Fruit fly (Drosophila melanogaster): ENCODE data around the gene lft.
A peak's percentile ranks its signal among the peaks of the same experiment; 100 is the strongest.

lft gene

dm6 chr2L:10334854-10335277 lies 29.4 kb upstream of the lft start (continued):
- TF ChIP-seq CG13424 (tag; optimal IDR thresholded peaks at IDR 0.05), result peak; percentile 56
- TF ChIP-seq Dip3 (GFP tag; optimal IDR thresholded peaks at IDR 0.05), result no peak
- TF ChIP-seq pum (GFP tag; optimal IDR thresholded peaks at IDR 0.05), result no peak
- TF ChIP-seq Ssrp (tag; optimal IDR thresholded peaks at IDR 0.05), result no peak
- peak; percentile 36 for TF ChIP-seq CG4424 (GFP tag; optimal IDR thresholded peaks at IDR 0.05)
- TF ChIP-seq Dad (GFP tag; optimal IDR thresholded peaks at IDR 0.05), result peak; percentile 17
- TF ChIP-seq CG4854 (GFP tag; optimal IDR thresholded peaks at IDR 0.05), result peak; percentile 32
- TF ChIP-seq CG6813 (GFP tag; optimal IDR thresholded peaks at IDR 0.05), result peak; percentile 66
- TF ChIP-seq B-H1 (GFP tag; IDR thresholded peaks at IDR 0.05), result no peak
- TF ChIP-seq ham (GFP tag; IDR thresholded peaks at IDR 0.05), result no peak
- no peak for TF ChIP-seq sc (optimal IDR thresholded peaks at IDR 0.05)
- peak; percentile 11 for TF ChIP-seq sc (GFP tag; optimal IDR thresholded peaks at IDR 0.05)
- TF ChIP-seq CG15073 (GFP tag; optimal IDR thresholded peaks at IDR 0.05), result no peak
- no peak for TF ChIP-seq inv (GFP tag; IDR thresholded peaks at IDR 0.05; ENCODE audit: partially characterized antibody)
- no peak for TF ChIP-seq Hmx (GFP tag; optimal IDR thresholded peaks at IDR 0.05)
- no peak for TF ChIP-seq tx (GFP tag; optimal IDR thresholded peaks at IDR 0.05)
- peak; percentile 43 for TF ChIP-seq slp2 (GFP tag; optimal IDR thresholded peaks at IDR 0.05)
- TF ChIP-seq CG2889 (GFP tag; IDR thresholded peaks at IDR 0.05), result no peak
- TF ChIP-seq CG17186 (GFP tag; optimal IDR thresholded peaks at IDR 0.05), result no peak
- TF ChIP-seq CG1602 (GFP tag; optimal IDR thresholded peaks at IDR 0.05), result no peak
- TF ChIP-seq salm (tag; optimal IDR thresholded peaks at IDR 0.05), result peak; percentile 73
- TF ChIP-seq CG4282 (GFP tag; optimal IDR thresholded peaks at IDR 0.05), result no peak
- TF ChIP-seq CG7556 (GFP tag; optimal IDR thresholded peaks at IDR 0.05), result peak; percentile 47
- TF ChIP-seq grn (GFP tag; optimal IDR thresholded peaks at IDR 0.05), result peak; percentile 83
- TF ChIP-seq Lhr (GFP tag; optimal IDR thresholded peaks at IDR 0.05), result peak; percentile 24
- peak; percentile 34 for TF ChIP-seq CG18011 (GFP tag; optimal IDR thresholded peaks at IDR 0.05)
- TF ChIP-seq Spps (tag; optimal IDR thresholded peaks at IDR 0.05), result peak; percentile 43
- TF ChIP-seq CG16779 (GFP tag; IDR thresholded peaks at IDR 0.05), result no peak
- TF ChIP-seq gsb-n (tag; optimal IDR thresholded peaks at IDR 0.05), result peak; percentile 59
- peak; percentile 41 for TF ChIP-seq Atf-2 (GFP tag; optimal IDR thresholded peaks at IDR 0.05)
- no peak for TF ChIP-seq CG18476 (GFP tag; optimal IDR thresholded peaks at IDR 0.05)
- TF ChIP-seq ase (GFP tag; IDR thresholded peaks at IDR 0.05), result no peak
- no peak for TF ChIP-seq CG1832 (GFP tag; optimal IDR thresholded peaks at IDR 0.05)
- TF ChIP-seq run (tag; optimal IDR thresholded peaks at IDR 0.05), result no peak
- TF ChIP-seq CG34376 (GFP tag; optimal IDR thresholded peaks at IDR 0.05), result peak; percentile 99
- peak; percentile 56 for TF ChIP-seq CG14710 (tag; optimal IDR thresholded peaks at IDR 0.05)
- no peak for TF ChIP-seq Nf-YA (GFP tag; IDR thresholded peaks at IDR 0.05)
- no peak for TF ChIP-seq phol (tag; optimal IDR thresholded peaks at IDR 0.05)
- TF ChIP-seq lilli (GFP tag; optimal IDR thresholded peaks at IDR 0.05), result peak; percentile 51
- TF ChIP-seq CG14667 (GFP tag; IDR thresholded peaks at IDR 0.05), result no peak
- TF ChIP-seq ac (GFP tag; optimal IDR thresholded peaks at IDR 0.05), result peak; percentile 15
- TF ChIP-seq Meics (GFP tag; optimal IDR thresholded peaks at IDR 0.05), result peak; percentile 66
- TF ChIP-seq Trl (optimal IDR thresholded peaks at IDR 0.05), result peak in 1 of 2 experiments; percentile 31
- peak; percentile 45 for TF ChIP-seq Trl (GFP tag; optimal IDR thresholded peaks at IDR 0.05)
- TF ChIP-seq CG12744 (GFP tag; optimal IDR thresholded peaks at IDR 0.05), result no peak
- no peak for TF ChIP-seq Ada2b (GFP tag; IDR thresholded peaks at IDR 0.05)
- TF ChIP-seq D19B (GFP tag; optimal IDR thresholded peaks at IDR 0.05), result peak; percentile 54
- no peak for TF ChIP-seq CG3726 (GFP tag; IDR thresholded peaks at IDR 0.05)
- peak; percentile 50; the same call in 2 of the 3 replicates for TF ChIP-seq CG17361 (GFP tag; IDR thresholded peaks at IDR 0.05)
- no peak for TF ChIP-seq Ets65A (GFP tag)
- TF ChIP-seq D (optimal IDR thresholded peaks at IDR 0.05), result peak; percentile 92
- TF ChIP-seq D (GFP tag; optimal IDR thresholded peaks at IDR 0.05), result peak; percentile 31
- no peak for TF ChIP-seq seq (GFP tag; IDR thresholded peaks at IDR 0.05)

Measured in whole organism, embryonic.